Worm (Caenorhabditis elegans) whole organism, L1 larva: Measurements from ENCODE around the gene K08F9.1.
A peak's percentile ranks its signal among the peaks of the same experiment; 100 is the strongest.

Source experiments
- F16B12.6 ChIP-seq: fragments of 150-350 bp; optimal IDR thresholded peaks from 2 replicates; lab custom pipeline; 2014; ENCODE audit warnings: missing biosample characterization, missing genetic modification characterization
- aha-1 ChIP-seq: fragments of 150-350 bp; optimal IDR thresholded peaks from 2 replicates; lab custom pipeline; 2014; ENCODE audit warnings: missing biosample characterization, missing genetic modification characterization
- alr-1 ChIP-seq: fragments of 200-800 bp; sonication (Bioruptor generic); optimal IDR thresholded peaks from 2 replicates; lab custom pipeline; 2018; ENCODE audit warnings: borderline replicate concordance, mild to moderate bottlenecking, missing genetic modification characterization, missing compliant biosample characterization
- aly-2 ChIP-seq: fragments of 150-350 bp; optimal IDR thresholded peaks from 2 replicates; lab custom pipeline; 2014; ENCODE audit warnings: missing biosample characterization, missing genetic modification characterization
- ceh-63 ChIP-seq: fragments of 200-800 bp; sonication (Bioruptor generic); optimal IDR thresholded peaks from 2 replicates; lab custom pipeline; 2018; ENCODE audit warnings: mild to moderate bottlenecking, missing genetic modification characterization, missing compliant biosample characterization
- ceh-90 ChIP-seq: sonication (generic microtip); optimal IDR thresholded peaks from 2 replicates; lab custom pipeline; 2016; ENCODE audit warnings: missing genetic modification characterization, missing compliant biosample characterization
- dsc-1 ChIP-seq: sonication (generic microtip); optimal IDR thresholded peaks from 2 replicates; lab custom pipeline; 2016; ENCODE audit warnings: mild to moderate bottlenecking, missing genetic modification characterization, missing compliant biosample characterization
- efl-1 ChIP-seq, 4 experiments: fragments of 150-350 bp; optimal IDR thresholded peaks in 3 of 4; peaks in 1 of 4; 1 replicate in 1 of 4; 2 replicates in 3 of 4; lab custom pipeline; 2014; ENCODE audit warnings: missing biosample characterization in 2 of 4, missing genetic modification characterization in 2 of 4, missing genetic modification reagents in 2 of 4
- elt-3 ChIP-seq, 6 experiments: fragments of 150-350 bp in 1 of 6; sonication (generic microtip); optimal IDR thresholded peaks; 2 replicates each; lab custom pipeline; 2017 to 2018; ENCODE audit warnings: missing biosample characterization in 6 of 6, missing genetic modification characterization in 6 of 6, inconsistent platforms in 1 of 6
- ets-5 ChIP-seq: fragments of 200-800 bp; sonication (Bioruptor generic); IDR thresholded peaks from 2 replicates; pipeline ENCODE4 v1.3.6; 2022; ENCODE audit warnings: missing genetic modification characterization, missing compliant biosample characterization
- fos-1 ChIP-seq: fragments of 150-350 bp; optimal IDR thresholded peaks from 2 replicates; lab custom pipeline; 2014; ENCODE audit warnings: missing biosample characterization, missing genetic modification characterization
- hlh-4 ChIP-seq: sonication (generic microtip); optimal IDR thresholded peaks from 2 replicates; lab custom pipeline; 2016; ENCODE audit warnings: mild to moderate bottlenecking, missing genetic modification characterization, missing compliant biosample characterization
- isw-1 ChIP-seq: fragments of 200-800 bp; sonication (Bioruptor generic); IDR thresholded peaks from 2 replicates; pipeline ENCODE4 v1.3.6; 2022; ENCODE audit warnings: missing genetic modification characterization, missing compliant biosample characterization
- lsy-2 ChIP-seq, 2 experiments: fragments of 150-350 bp; optimal IDR thresholded peaks; 2 replicates each; lab custom pipeline; 2014; ENCODE audit warnings: missing biosample characterization in 2 of 2, missing genetic modification characterization in 2 of 2
- mef-2 ChIP-seq: fragments of 150-350 bp; optimal IDR thresholded peaks from 2 replicates; lab custom pipeline; 2014; ENCODE audit warnings: missing biosample characterization, missing genetic modification characterization
- mep-1 ChIP-seq: fragments of 150-350 bp; optimal IDR thresholded peaks from 2 replicates; lab custom pipeline; 2014; ENCODE audit warnings: missing biosample characterization, missing genetic modification characterization
- nhr-19 ChIP-seq: fragments of 200-800 bp; sonication (Bioruptor generic); conservative IDR thresholded peaks from 2 replicates; pipeline ENCODE4 v1.3.6; 2022; ENCODE audit warnings: missing genetic modification characterization, missing compliant biosample characterization
- nhr-71 ChIP-seq: sonication (generic microtip); optimal IDR thresholded peaks from 2 replicates; lab custom pipeline; 2016; ENCODE audit warnings: mild to moderate bottlenecking, missing genetic modification characterization, moderate library complexity, missing compliant biosample characterization
- nhr-77 ChIP-seq: fragments of 150-350 bp; optimal IDR thresholded peaks from 2 replicates; lab custom pipeline; 2014; ENCODE audit warnings: missing biosample characterization, missing genetic modification characterization
- nhr-85 ChIP-seq: sonication (generic microtip); peaks from one replicate; lab custom pipeline; 2016; ENCODE audit warnings: missing genetic modification characterization, inconsistent platforms, missing compliant biosample characterization
- nhr-90 ChIP-seq: sonication (generic microtip); optimal IDR thresholded peaks from 2 replicates; lab custom pipeline; 2016; ENCODE audit warnings: mild to moderate bottlenecking, missing genetic modification characterization, missing compliant biosample characterization; ENCODE audit not compliant: poor library complexity
- pag-3 ChIP-seq: sonication (generic microtip); optimal IDR thresholded peaks from 2 replicates; lab custom pipeline; 2017; ENCODE audit warnings: missing genetic modification characterization, mild to moderate bottlenecking, missing compliant biosample characterization, antibody characterized with exemption, borderline replicate concordance; ENCODE audit not compliant: insufficient read depth
- rnt-1 ChIP-seq: sonication (generic microtip); optimal IDR thresholded peaks from 2 replicates; lab custom pipeline; 2016; ENCODE audit warnings: mild to moderate bottlenecking, missing genetic modification characterization, moderate library complexity, missing compliant biosample characterization
- sox-4 ChIP-seq: sonication (generic microtip); optimal IDR thresholded peaks from 2 replicates; lab custom pipeline; 2016; ENCODE audit warnings: missing genetic modification characterization, missing compliant biosample characterization
- sup-37 ChIP-seq: fragments of 200-800 bp; sonication (Bioruptor generic); optimal IDR thresholded peaks from 2 replicates; lab custom pipeline; 2018; ENCODE audit warnings: mild to moderate bottlenecking, missing genetic modification characterization, missing compliant biosample characterization
- tlp-1 ChIP-seq: fragments of 150-350 bp; optimal IDR thresholded peaks from 2 replicates; lab custom pipeline; 2014; ENCODE audit warnings: missing biosample characterization, missing genetic modification characterization
- unc-130 ChIP-seq: fragments of 150-350 bp; optimal IDR thresholded peaks from 2 replicates; lab custom pipeline; 2017; ENCODE audit warnings: missing biosample characterization, missing genetic modification characterization, inconsistent platforms
- unc-30 ChIP-seq: sonication (generic microtip); optimal IDR thresholded peaks from 2 replicates; lab custom pipeline; 2017; ENCODE audit warnings: missing biosample characterization, missing genetic modification characterization
- unc-62 ChIP-seq: fragments of 150-350 bp; optimal IDR thresholded peaks from 2 replicates; lab custom pipeline; 2014; ENCODE audit warnings: missing biosample characterization, missing genetic modification reagents, missing genetic modification characterization
- unc-98 ChIP-seq: fragments of 200-800 bp; sonication (Bioruptor generic); IDR thresholded peaks from 2 replicates; pipeline ENCODE4 v1.3.6; 2022; ENCODE audit warnings: missing genetic modification characterization, missing compliant biosample characterization
- vab-15 ChIP-seq: sonication (generic microtip); optimal IDR thresholded peaks from 2 replicates; lab custom pipeline; 2017; ENCODE audit warnings: missing genotype, mild to moderate bottlenecking, missing genetic modification characterization, missing compliant biosample characterization
- zag-1 ChIP-seq: fragments of 150-350 bp; optimal IDR thresholded peaks from 2 replicates; lab custom pipeline; 2014; ENCODE audit warnings: missing biosample characterization, missing genetic modification characterization
- zip-4 ChIP-seq: fragments of 200-800 bp; sonication (Bioruptor generic); optimal IDR thresholded peaks from 2 replicates; lab custom pipeline; 2018; ENCODE audit warnings: mild to moderate bottlenecking, missing genetic modification characterization, moderate library complexity, missing compliant biosample characterization

Gene K08F9.1

ce11 chrV:15152010-15152409, 8.8 kb upstream of the K08F9.1 start:
- TF ChIP-seq unc-30 (tag; lab: Kevin White, UChicago), result no peak
- TF ChIP-seq efl-1 (optimal IDR thresholded peaks at IDR 0.05; lab: Kevin White, UChicago), result no peak
- TF ChIP-seq efl-1 (GFP tag; optimal IDR thresholded peaks at IDR 0.05 in 1 of 2; lab: Kevin White, UChicago), result peak in 1 of 2 experiments; percentile 72
- TF ChIP-seq sup-37 (GFP tag; lab: Kevin White, UChicago), result no peak
- no peak for TF ChIP-seq unc-62 (GFP tag; lab: Kevin White, UChicago)

ce11 chrV:15150661-15151060, 7.5 kb upstream of the K08F9.1 start, which contains the start of gene T09F5.2:
Gene T09F5.2, plus strand, starts transcription at chrV:15150961.
- TF ChIP-seq ets-5 (GFP tag; lab: Robert Waterston, UW) (no peak), F16B12.6 (tag; lab: Kevin White, UChicago) (no peak), aly-2 (tag; lab: Kevin White, UChicago) (no peak)

ce11 chrV:15150176-15150575, 7.0 kb upstream of the K08F9.1 start:
- TF ChIP-seq nhr-85 (tag; lab: Kevin White, UChicago), result no peak
- no peak for TF ChIP-seq ceh-63 (GFP tag; lab: Kevin White, UChicago)
- no peak for TF ChIP-seq unc-130
- no peak for TF ChIP-seq mep-1 (tag; lab: Kevin White, UChicago)
- no peak for TF ChIP-seq dsc-1 (tag; lab: Kevin White, UChicago)
- no peak for TF ChIP-seq sox-4
- no peak for TF ChIP-seq lsy-2 (tag; optimal IDR thresholded peaks at IDR 0.05; lab: Kevin White, UChicago)
- TF ChIP-seq rnt-1, result no peak
- TF ChIP-seq vab-15, result no peak
- no peak for TF ChIP-seq ceh-90 (tag; lab: Kevin White, UChicago)
- no peak for TF ChIP-seq nhr-71 (tag; lab: Kevin White, UChicago)
- no peak for TF ChIP-seq zag-1
- TF ChIP-seq sup-37 (GFP tag; lab: Kevin White, UChicago), result no peak
- no peak for TF ChIP-seq alr-1 (tag; lab: Kevin White, UChicago)
- no peak for TF ChIP-seq nhr-19

- TF ChIP-seq tlp-1 (tag; lab: Kevin White, UChicago) (no peak), fos-1 (tag; lab: Kevin White, UChicago) (no peak), nhr-90 (tag; lab: Kevin White, UChicago) (no peak), isw-1 (GFP tag; lab: Robert Waterston, UW) (no peak), unc-98 (no peak), mef-2 (tag; lab: Kevin White, UChicago) (no peak), ceh-63 (GFP tag; lab: Kevin White, UChicago) (no peak)
Observed at ce11 chrV:15148800-15149199, 5.6 kb upstream of the K08F9.1 start, which contains the start of gene T09F5.1. Gene T09F5.1, plus strand, starts transcription at chrV:15149100.

- TF ChIP-seq ceh-90 (tag; lab: Kevin White, UChicago) (no peak), hlh-4 (tag; lab: Kevin White, UChicago) (no peak), dsc-1 (tag; lab: Kevin White, UChicago) (no peak), lsy-2 (tag; optimal IDR thresholded peaks at IDR 0.05; lab: Kevin White, UChicago) (no peak), sup-37 (GFP tag; lab: Kevin White, UChicago) (no peak), pag-3 (tag; lab: Kevin White, UChicago) (no peak), aha-1 (tag; lab: Kevin White, UChicago) (no peak), tlp-1 (tag; lab: Kevin White, UChicago) (no peak), elt-3 (tag; optimal IDR thresholded peaks at IDR 0.05; lab: Kevin White, UChicago) (no peak), zip-4 (GFP tag; lab: Kevin White, UChicago) (no peak), nhr-77 (no peak), nhr-71 (tag; lab: Kevin White, UChicago) (no peak), vab-15 (no peak), nhr-90 (tag; lab: Kevin White, UChicago) (no peak), nhr-85 (tag; lab: Kevin White, UChicago) (no peak)
Observed at ce11 chrV:15147776-15148175, 4.6 kb upstream of the K08F9.1 start, which contains the start of gene T09F5.20. Gene T09F5.20, minus strand, starts transcription at chrV:15147876.
